Worm (Caenorhabditis elegans): ENCODE data around the gene Y67D8A.2.
"Not testable (repeated sequence)": the region's sequence is repeated elsewhere in the genome, so short reads cannot be mapped to it uniquely, and the experiment has no call there.

Gene Y67D8A.2

ce11 chrIV:3222140-3222539, at the start of gene Y67D8A.2:
Y67D8A.2 (plus strand) TSS chrIV:3222440.
- TF ChIP-seq unc-62 (GFP tag; optimal IDR thresholded peaks at IDR 0.05): no peak

- TF ChIP-seq unc-62 (GFP tag; optimal IDR thresholded peaks at IDR 0.05): not testable (repeated sequence)
Observed at ce11 chrIV:3172510-3172909, 49.7 kb upstream of the Y67D8A.2 start, which contains the start of gene Y67D8B.1. Y67D8B.1 (minus strand) TSS chrIV:3172610.

- TF ChIP-seq unc-62 (GFP tag; optimal IDR thresholded peaks at IDR 0.05): no peak
Observed at ce11 chrIV:3176067-3176758, 46.0 kb upstream of the Y67D8A.2 start, which contains the start of gene nlp-81. nlp-81 (minus strand) TSS chrIV:3176117.

ce11 chrIV:3182920-3183319, 39.3 kb upstream of the Y67D8A.2 start:
- no peak for TF ChIP-seq unc-62 (GFP tag; optimal IDR thresholded peaks at IDR 0.05)

- TF ChIP-seq unc-62 (GFP tag; optimal IDR thresholded peaks at IDR 0.05): no peak
Observed at ce11 chrIV:3191466-3191865, 30.8 kb upstream of the Y67D8A.2 start, which contains the start of gene Y67D8B.2. Y67D8B.2 (minus strand) TSS chrIV:3191566.

- TF ChIP-seq unc-62 (GFP tag; optimal IDR thresholded peaks at IDR 0.05): no peak
Observed at ce11 chrIV:3196367-3196766, 25.9 kb upstream of the Y67D8A.2 start.

- TF ChIP-seq unc-62 (GFP tag; optimal IDR thresholded peaks at IDR 0.05): no peak
Observed at ce11 chrIV:3199041-3199440, 23.2 kb upstream of the Y67D8A.2 start.

- no peak for TF ChIP-seq unc-62 (GFP tag; optimal IDR thresholded peaks at IDR 0.05)
Observed at ce11 chrIV:3202111-3202510, 20.1 kb upstream of the Y67D8A.2 start, which contains the start of the genes Y67D8B.3 and Y67D8B.5. Y67D8B.3 (minus strand) TSS chrIV:3202211. Y67D8B.5 (plus strand) TSS chrIV:3202343.

- TF ChIP-seq unc-62 (GFP tag; optimal IDR thresholded peaks at IDR 0.05): no peak
Observed at ce11 chrIV:3211929-3212328, 10.3 kb upstream of the Y67D8A.2 start.

ce11 chrIV:3213426-3213825, 8.8 kb upstream of the Y67D8A.2 start, which contains the start of gene slmp-1:
slmp-1 (plus strand) TSS chrIV:3213760.
- no peak for TF ChIP-seq unc-62 (GFP tag; optimal IDR thresholded peaks at IDR 0.05)

- no peak for TF ChIP-seq unc-62 (GFP tag; optimal IDR thresholded peaks at IDR 0.05)
Observed at ce11 chrIV:3221158-3221557, 1.1 kb upstream of the Y67D8A.2 start.

- no peak for TF ChIP-seq unc-62 (GFP tag; optimal IDR thresholded peaks at IDR 0.05)
Observed at ce11 chrIV:3227549-3228139, 5.4 kb downstream of the Y67D8A.2 start.

ce11 chrIV:3231644-3232043, 9.4 kb downstream of the Y67D8A.2 start:
- no peak for TF ChIP-seq unc-62 (GFP tag; optimal IDR thresholded peaks at IDR 0.05)

- no peak for TF ChIP-seq unc-62 (GFP tag; optimal IDR thresholded peaks at IDR 0.05)
Observed at ce11 chrIV:3232694-3233372, 10.6 kb downstream of the Y67D8A.2 start.

ce11 chrIV:3233429-3233885, 11.2 kb downstream of the Y67D8A.2 start:
- no peak for TF ChIP-seq unc-62 (GFP tag; optimal IDR thresholded peaks at IDR 0.05)

ce11 chrIV:3234269-3234668, 12.0 kb downstream of the Y67D8A.2 start:
- no peak for TF ChIP-seq unc-62 (GFP tag; optimal IDR thresholded peaks at IDR 0.05)
